Worm (Caenorhabditis elegans): ENCODE results near the gene Y7A5A.6.

- no peak for TF ChIP-seq tra-4 (tag; optimal IDR thresholded peaks at IDR 0.05)
- TF ChIP-seq scrt-1 (GFP tag; IDR thresholded peaks at IDR 0.05), result no peak
- no peak for TF ChIP-seq ceh-13 (GFP tag; optimal IDR thresholded peaks at IDR 0.05)
- TF ChIP-seq F13C5.2 (tag; optimal IDR thresholded peaks at IDR 0.05), result no peak
- no peak for TF ChIP-seq B0310.2 (tag; optimal IDR thresholded peaks at IDR 0.05)
- TF ChIP-seq tbx-11 (GFP tag; IDR thresholded peaks at IDR 0.05), result no peak
Measured at ce11 chrX:15757169-15757568, 42.3 kb downstream of the Y7A5A.6 start, which contains the start of gene wrt-4.

Measured in whole organism, early embryonic.